Fruit fly (Drosophila melanogaster) whole organism: Measurements from ENCODE around the gene HHEX.

Experiments
- CG8478 ChIP-seq: fragments of >200 bp; optimal IDR thresholded peaks from 2 replicates; lab custom pipeline; 2018; ENCODE audit warnings: inconsistent platforms
- Dll ChIP-seq: fragments of >200 bp; optimal IDR thresholded peaks from 2 replicates; lab custom pipeline; 2017
- EcR ChIP-seq, 2 experiments: fragments of >200 bp; optimal IDR thresholded peaks; 2 replicates each; lab custom pipeline; 2017; ENCODE audit warnings: missing biosample characterization in 2 of 2, missing genetic modification characterization in 2 of 2, missing genetic modification reagents in 2 of 2
- pan ChIP-seq: fragments of >200 bp; optimal IDR thresholded peaks from 2 replicates; lab custom pipeline; 2017
- psq ChIP-seq: fragments of >200 bp; optimal IDR thresholded peaks from 2 replicates; lab custom pipeline; 2017
- usp ChIP-seq: fragments of >200 bp; optimal IDR thresholded peaks from 2 replicates; lab custom pipeline; 2017; ENCODE audit warnings: missing biosample characterization, missing genetic modification characterization, mixed read lengths

DNA sequence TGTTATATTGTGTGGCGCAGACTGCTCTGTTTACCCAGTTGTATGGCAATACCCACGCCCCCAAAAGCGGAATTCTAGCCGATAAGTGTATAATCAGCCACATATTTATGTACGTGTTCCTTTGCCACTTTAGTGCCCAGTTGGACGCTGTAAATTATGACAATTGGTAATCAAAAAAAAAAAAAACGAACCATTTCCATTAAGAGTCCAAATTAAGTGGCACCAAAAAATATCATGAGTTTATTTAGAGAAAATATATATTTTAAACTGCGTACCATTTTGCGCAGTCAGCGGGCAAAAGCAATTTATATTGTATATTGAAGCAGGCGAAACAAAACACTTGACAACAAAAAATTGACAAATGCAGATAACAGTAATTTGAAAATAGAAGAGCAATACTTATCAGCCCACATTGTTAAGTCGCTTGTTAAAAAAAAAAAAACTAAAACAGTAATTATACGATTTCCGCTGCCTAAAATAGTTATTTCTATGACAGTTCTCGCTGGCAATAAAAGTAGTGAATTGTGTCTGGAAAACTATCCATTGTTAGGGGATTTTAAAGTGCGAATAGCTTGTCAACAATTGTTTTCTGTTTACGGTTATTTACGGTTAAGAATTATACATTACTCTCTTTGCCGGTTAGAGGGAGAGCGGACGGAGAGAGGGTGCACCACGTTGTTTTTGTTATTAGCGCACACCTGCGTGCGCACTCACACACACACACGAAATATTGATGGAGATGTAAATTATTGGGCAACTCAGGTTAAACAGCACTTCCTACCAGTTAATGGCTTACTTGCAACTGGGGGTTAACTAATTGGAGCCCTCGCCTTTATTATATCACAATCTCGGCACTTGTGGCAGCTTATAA is 21.0 kb downstream of the HHEX start:
- TF ChIP-seq pan (lab: Kevin White, UChicago) (no peak), CG8478 (no peak), usp (GFP tag; lab: Kevin White, UChicago) (no peak), EcR (GFP tag; optimal IDR thresholded peaks at IDR 0.05; lab: Kevin White, UChicago) (no peak), psq (lab: Kevin White, UChicago) (no peak), Dll (lab: Kevin White, UChicago) (no peak)
